Worm (Caenorhabditis elegans): Measurements from ENCODE around the gene mai-2.

mai-2 gene

ce11 chrIV:3349977-3350580 lies 35.6 kb upstream of the mai-2 start, which contains the start of gene elks-1:
Gene elks-1 (minus strand): TSS chrIV:3350027.
- TF ChIP-seq mes-2 (tag; optimal IDR thresholded peaks at IDR 0.05; ENCODE audit: poor library complexity, severe bottlenecking) (peak; percentile 49), pha-4 (GFP tag; IDR thresholded peaks at IDR 0.05) (no peak), pha-4 (tag; optimal IDR thresholded peaks at IDR 0.05) (peak; percentile 2), madf-9 (GFP tag; conservative IDR thresholded peaks at IDR 0.05) (peak; percentile 14; the same call in 1 of the 2 replicates), php-3 (GFP tag; IDR thresholded peaks at IDR 0.05) (no peak), set-16 (GFP tag; IDR thresholded peaks at IDR 0.05) (0 out of 2 replicates have a peak, but pooled peaks have one; percentile 9), ama-1 (optimal IDR thresholded peaks at IDR 0.05) (no peak)

- TF ChIP-seq lin-1 (GFP tag; IDR thresholded peaks at IDR 0.05) = no peak
- TF ChIP-seq Y5F2A.4 (GFP tag; optimal IDR thresholded peaks at IDR 0.05) = no peak
- TF ChIP-seq Y48G9A.11 (GFP tag; IDR thresholded peaks at IDR 0.05) = no peak
These were observed 33.7 kb upstream of the mai-2 start for ce11 chrIV:3352019-3352418.

- TF ChIP-seq Y48G9A.11 (GFP tag; IDR thresholded peaks at IDR 0.05) (no peak), aha-1 (tag) (peak; percentile 16)
These were observed 31.0 kb upstream of the mai-2 start, which contains the start of gene F42A6.1 for ce11 chrIV:3354757-3355156. Gene F42A6.1 (plus strand): TSS chrIV:3355057.

- no peak for TF ChIP-seq T26A8.4 (GFP tag; IDR thresholded peaks at IDR 0.05)
- TF ChIP-seq aha-1 (tag) = peak; percentile 69
These were observed 22.5 kb upstream of the mai-2 start, which contains the start of gene Y55H10A.2 for ce11 chrIV:3363221-3363620. Gene Y55H10A.2 (plus strand): TSS chrIV:3363521.

ce11 chrIV:3363784-3364183 lies 21.9 kb upstream of the mai-2 start:
- TF ChIP-seq Y105C5A.15 (GFP tag; IDR thresholded peaks at IDR 0.05) (no peak), nhr-48 (tag; optimal IDR thresholded peaks at IDR 0.05) (no peak), nhr-25 (tag; optimal IDR thresholded peaks at IDR 0.05; ENCODE audit: borderline replicate concordance, insufficient read depth) (no peak), nhr-111 (GFP tag; optimal IDR thresholded peaks at IDR 0.05) (no peak), ceh-44 (GFP tag; IDR thresholded peaks at IDR 0.05) (no peak), hif-1 (tag; optimal IDR thresholded peaks at IDR 0.05) (no peak), aha-1 (tag) (no peak), snpc-1.2 (GFP tag; IDR thresholded peaks at IDR 0.05) (no peak), nhr-237 (tag; optimal IDR thresholded peaks at IDR 0.05) (no peak), zag-1 (tag; optimal IDR thresholded peaks at IDR 0.05) (no peak), jun-1 (tag; optimal IDR thresholded peaks at IDR 0.05) (no peak), ceh-20 (GFP tag; IDR thresholded peaks at IDR 0.05) (no peak)

ce11 chrIV:3368638-3369247 lies 17.0 kb upstream of the mai-2 start, which contains the start of gene vha-19:
Gene vha-19 (plus strand): TSS chrIV:3369197.
- TF ChIP-seq dpl-1 (GFP tag; optimal IDR thresholded peaks at IDR 0.05) = peak; percentile 23
- no peak for TF ChIP-seq egl-27 (tag; optimal IDR thresholded peaks at IDR 0.05)
- peak; percentile 56 for TF ChIP-seq mes-2 (tag; optimal IDR thresholded peaks at IDR 0.05; ENCODE audit: poor library complexity, severe bottlenecking)
- no peak for TF ChIP-seq lir-3 (tag; optimal IDR thresholded peaks at IDR 0.05)
- no peak for TF ChIP-seq nhr-102 (tag; optimal IDR thresholded peaks at IDR 0.05)
- TF ChIP-seq lsy-2 (tag; optimal IDR thresholded peaks at IDR 0.05) = peak in 1 of 2 experiments; percentile 37
- TF ChIP-seq pqm-1 (tag; optimal IDR thresholded peaks at IDR 0.05) = peak; percentile 49
- TF ChIP-seq mep-1 (tag; optimal IDR thresholded peaks at IDR 0.05) = peak; percentile 35
- no peak for TF ChIP-seq hlh-30 (tag; optimal IDR thresholded peaks at IDR 0.05; ENCODE audit: insufficient read depth)
- no peak for TF ChIP-seq T20F7.1 (GFP tag; optimal IDR thresholded peaks at IDR 0.05)
- peak; percentile 48 for TF ChIP-seq aha-1 (tag)
- peak; percentile 65 for TF ChIP-seq hlh-11 (tag; optimal IDR thresholded peaks at IDR 0.05)
- TF ChIP-seq nhr-77 (tag; optimal IDR thresholded peaks at IDR 0.05) = peak; percentile 13
- no peak for TF ChIP-seq nhr-10 (tag; optimal IDR thresholded peaks at IDR 0.05)
- TF ChIP-seq nhr-76 (tag; optimal IDR thresholded peaks at IDR 0.05) = no peak
- TF ChIP-seq nhr-28 (tag; optimal IDR thresholded peaks at IDR 0.05) = peak; percentile 24
- TF ChIP-seq daf-8 (GFP tag; IDR thresholded peaks at IDR 0.05) = no peak
